Worm (Caenorhabditis elegans) whole organism, late embryonic: ENCODE results near the gene mrt-2.

Experiments used
- C08G9.2 ChIP-seq: sonication (generic microtip); optimal IDR thresholded peaks from 2 replicates; lab custom pipeline; 2016; ENCODE audit warnings: mild to moderate bottlenecking, missing genetic modification characterization, moderate library complexity, missing compliant biosample characterization
- T23F11.4 ChIP-seq: fragments of 200-800 bp; sonication (Bioruptor generic); optimal IDR thresholded peaks from 2 replicates; lab custom pipeline; 2018; ENCODE audit warnings: mild to moderate bottlenecking, missing genetic modification characterization, missing compliant biosample characterization
- Y22D7AL.16 ChIP-seq: sonication (generic microtip); optimal IDR thresholded peaks from 2 replicates; lab custom pipeline; 2016; ENCODE audit warnings: missing genetic modification characterization, missing compliant biosample characterization
- ama-1 ChIP-seq: fragments of 150-350 bp; optimal IDR thresholded peaks from 2 replicates; lab custom pipeline; 2014
- ceh-14 ChIP-seq: sonication (generic microtip); optimal IDR thresholded peaks from 2 replicates; lab custom pipeline; 2016; ENCODE audit warnings: missing genotype, missing genetic modification characterization, missing compliant biosample characterization
- ceh-19 ChIP-seq: fragments of 200-800 bp; sonication (Bioruptor generic); optimal IDR thresholded peaks from 2 replicates; lab custom pipeline; 2018; ENCODE audit warnings: mild to moderate bottlenecking, missing genetic modification characterization, missing compliant biosample characterization
- ceh-24 ChIP-seq: sonication (generic microtip); optimal IDR thresholded peaks from 2 replicates; lab custom pipeline; 2016; ENCODE audit warnings: mild to moderate bottlenecking, missing genetic modification characterization, missing compliant biosample characterization
- ceh-31 ChIP-seq: sonication (generic microtip); optimal IDR thresholded peaks from 2 replicates; lab custom pipeline; 2016; ENCODE audit warnings: missing genetic modification characterization, missing compliant biosample characterization
- ceh-34 ChIP-seq: sonication (generic microtip); optimal IDR thresholded peaks from 2 replicates; lab custom pipeline; 2016; ENCODE audit warnings: mild to moderate bottlenecking, missing genetic modification characterization, missing compliant biosample characterization
- ceh-6 ChIP-seq: fragments of 200-800 bp; sonication (Bioruptor generic); optimal IDR thresholded peaks from 2 replicates; lab custom pipeline; 2018; ENCODE audit warnings: mild to moderate bottlenecking, missing genetic modification characterization, missing compliant biosample characterization
- ceh-9 ChIP-seq: sonication (generic microtip); optimal IDR thresholded peaks from 2 replicates; lab custom pipeline; 2016; ENCODE audit warnings: mild to moderate bottlenecking, missing genetic modification characterization, inconsistent platforms, missing compliant biosample characterization
- dve-1 ChIP-seq: sonication (generic microtip); optimal IDR thresholded peaks from 2 replicates; lab custom pipeline; 2017; ENCODE audit warnings: antibody characterized with exemption, mild to moderate bottlenecking, missing genetic modification characterization, missing compliant biosample characterization
- elt-2 ChIP-seq: sonication (generic microtip); optimal IDR thresholded peaks from 2 replicates; lab custom pipeline; 2016; ENCODE audit warnings: missing genetic modification reagents, missing genetic modification characterization, missing compliant biosample characterization
- elt-4 ChIP-seq: sonication (generic microtip); optimal IDR thresholded peaks from 2 replicates; lab custom pipeline; 2016; ENCODE audit warnings: missing genetic modification characterization, missing compliant biosample characterization
- ets-4 ChIP-seq: sonication (generic microtip); optimal IDR thresholded peaks from 2 replicates; lab custom pipeline; 2016; ENCODE audit warnings: missing genetic modification characterization, missing compliant biosample characterization
- hlh-13 ChIP-seq: fragments of 200-800 bp; sonication (Bioruptor generic); optimal IDR thresholded peaks from 2 replicates; lab custom pipeline; 2018; ENCODE audit warnings: mild to moderate bottlenecking, missing genetic modification characterization, missing compliant biosample characterization
- hlh-15 ChIP-seq: sonication (generic microtip); optimal IDR thresholded peaks from 2 replicates; lab custom pipeline; 2016; ENCODE audit warnings: missing genetic modification characterization, missing compliant biosample characterization
- hlh-30 ChIP-seq: sonication (generic microtip); optimal IDR thresholded peaks from 2 replicates; lab custom pipeline; 2017; ENCODE audit warnings: antibody characterized with exemption, missing genetic modification characterization, missing compliant biosample characterization; ENCODE audit not compliant: insufficient read depth
- hlh-6 ChIP-seq: sonication (generic microtip); optimal IDR thresholded peaks from 2 replicates; lab custom pipeline; 2016; ENCODE audit warnings: missing genotype, missing genetic modification characterization, missing compliant biosample characterization
- hlh-8 ChIP-seq: sonication (generic microtip); optimal IDR thresholded peaks from 2 replicates; lab custom pipeline; 2016; ENCODE audit warnings: missing genotype, missing genetic modification characterization, missing compliant biosample characterization
- lim-6 ChIP-seq: sonication (generic microtip); optimal IDR thresholded peaks from 2 replicates; lab custom pipeline; 2016; ENCODE audit warnings: missing genetic modification characterization, missing compliant biosample characterization
- lin-11 ChIP-seq: fragments of 200-800 bp; sonication (Bioruptor generic); optimal IDR thresholded peaks from 2 replicates; lab custom pipeline; 2018; ENCODE audit warnings: mild to moderate bottlenecking, missing genetic modification characterization, missing compliant biosample characterization
- mec-3 ChIP-seq: sonication (generic microtip); optimal IDR thresholded peaks from 2 replicates; lab custom pipeline; 2016; ENCODE audit warnings: borderline replicate concordance, missing genetic modification characterization, missing compliant biosample characterization
- nhr-11 ChIP-seq: fragments of 150-350 bp; optimal IDR thresholded peaks from 2 replicates; lab custom pipeline; 2014; ENCODE audit warnings: missing biosample characterization, missing genetic modification characterization
- nhr-232 ChIP-seq: sonication (generic microtip); optimal IDR thresholded peaks from 2 replicates; lab custom pipeline; 2016; ENCODE audit warnings: missing genetic modification characterization, missing compliant biosample characterization
- odd-2 ChIP-seq: sonication (generic microtip); optimal IDR thresholded peaks from 2 replicates; lab custom pipeline; 2017; ENCODE audit warnings: antibody characterized with exemption, mild to moderate bottlenecking, missing genetic modification characterization, missing compliant biosample characterization
- pax-1 ChIP-seq: fragments of 150-350 bp; optimal IDR thresholded peaks from 2 replicates; lab custom pipeline; 2014; ENCODE audit warnings: missing biosample characterization, missing genetic modification characterization
- pha-2 ChIP-seq: sonication (generic microtip); optimal IDR thresholded peaks from 2 replicates; lab custom pipeline; 2017; ENCODE audit warnings: mild to moderate bottlenecking, missing genetic modification characterization, missing compliant biosample characterization
- pros-1 ChIP-seq: fragments of 150-350 bp; optimal IDR thresholded peaks from 2 replicates; lab custom pipeline; 2014; ENCODE audit warnings: missing biosample characterization, missing genetic modification reagents, missing genetic modification characterization
- ref-2 ChIP-seq: sonication (generic microtip); optimal IDR thresholded peaks from 2 replicates; lab custom pipeline; 2016; ENCODE audit warnings: missing genetic modification characterization, missing compliant biosample characterization
- rnt-1 ChIP-seq: sonication (generic microtip); optimal IDR thresholded peaks from 2 replicates; lab custom pipeline; 2016; ENCODE audit warnings: missing genetic modification characterization, missing compliant biosample characterization
- sdc-2 ChIP-seq: sonication (generic microtip); optimal IDR thresholded peaks from 2 replicates; lab custom pipeline; 2016; ENCODE audit warnings: missing genotype, missing genetic modification characterization, missing compliant biosample characterization
- sox-2 ChIP-seq: fragments of 200-800 bp; sonication (Bioruptor generic); IDR thresholded peaks from 2 replicates; pipeline ENCODE4 v1.3.6; 2022; ENCODE audit warnings: missing genetic modification reagents, missing genetic modification characterization, missing compliant biosample characterization
- sox-4 ChIP-seq: sonication (generic microtip); optimal IDR thresholded peaks from 2 replicates; lab custom pipeline; 2017; ENCODE audit warnings: mild to moderate bottlenecking, missing genetic modification characterization, inconsistent platforms, missing compliant biosample characterization
- tbx-2 ChIP-seq: sonication (generic microtip); optimal IDR thresholded peaks from 2 replicates; lab custom pipeline; 2016; ENCODE audit warnings: missing genetic modification characterization, missing compliant biosample characterization
- ttx-3 ChIP-seq: sonication (generic microtip); optimal IDR thresholded peaks from 2 replicates; lab custom pipeline; 2016; ENCODE audit warnings: missing genetic modification reagents, missing genetic modification characterization, missing compliant biosample characterization
- unc-3 ChIP-seq, 2 experiments: fragments of 200-800 bp in 1 of 2; sonication (Bioruptor generic) in 1 of 2; sonication (generic microtip) in 1 of 2; conservative IDR thresholded peaks in 1 of 2; optimal IDR thresholded peaks in 1 of 2; 2 replicates each; pipeline versions ENCODE4 v1.3.6 to Lab custom; 2016 to 2022; ENCODE audit warnings: missing compliant biosample characterization in 2 of 2, missing genetic modification characterization in 2 of 2, missing genetic modification reagents in 1 of 2
- unc-55 ChIP-seq: sonication (generic microtip); optimal IDR thresholded peaks from 2 replicates; lab custom pipeline; 2017; ENCODE audit warnings: missing biosample characterization, missing genetic modification reagents, missing genetic modification characterization
- ztf-16 ChIP-seq: sonication (generic microtip); optimal IDR thresholded peaks from 2 replicates; lab custom pipeline; 2017; ENCODE audit warnings: missing genetic modification characterization, missing compliant biosample characterization

mrt-2 gene

ce11 chrIII:11726590-11726989 is 20.0 kb upstream of the mrt-2 start, which contains the start of gene Y41C4A.12:
Gene Y41C4A.12, minus strand, starts transcription at chrIII:11726690.
- TF ChIP-seq ttx-3 = no peak
- no peak for TF ChIP-seq sox-2 (GFP tag; lab: Robert Waterston, UW)
- TF ChIP-seq odd-2 (tag; lab: Kevin White, UChicago) = no peak
- TF ChIP-seq ztf-16 (tag; lab: Kevin White, UChicago) = no peak
- TF ChIP-seq hlh-8 (tag; lab: Kevin White, UChicago) = no peak
- TF ChIP-seq rnt-1 (tag; lab: Kevin White, UChicago) = no peak

ce11 chrIII:11727010-11727409 is 19.6 kb upstream of the mrt-2 start:
- TF ChIP-seq pha-2 (tag; lab: Kevin White, UChicago) (no peak), sdc-2 (no peak), unc-3 (GFP tag; conservative IDR thresholded peaks at IDR 0.05; lab: Robert Waterston, UW) (no peak), unc-3 (tag; optimal IDR thresholded peaks at IDR 0.05; lab: Kevin White, UChicago) (no peak), hlh-8 (tag; lab: Kevin White, UChicago) (no peak), elt-2 (peak; percentile 80), T23F11.4 (GFP tag; lab: Kevin White, UChicago) (no peak)

- TF ChIP-seq ceh-9 (no peak), C08G9.2 (tag; lab: Kevin White, UChicago) (no peak), unc-3 (GFP tag; conservative IDR thresholded peaks at IDR 0.05; lab: Robert Waterston, UW) (no peak), unc-3 (tag; optimal IDR thresholded peaks at IDR 0.05; lab: Kevin White, UChicago) (no peak), hlh-15 (tag; lab: Kevin White, UChicago) (no peak), nhr-232 (tag; lab: Kevin White, UChicago) (no peak), Y22D7AL.16 (no peak), ref-2 (tag; lab: Kevin White, UChicago) (no peak), T23F11.4 (GFP tag; lab: Kevin White, UChicago) (no peak), ceh-24 (no peak), hlh-8 (tag; lab: Kevin White, UChicago) (no peak), ets-4 (tag; lab: Kevin White, UChicago) (no peak), odd-2 (tag; lab: Kevin White, UChicago) (no peak), elt-2 (no peak), mec-3 (no peak), pha-2 (tag; lab: Kevin White, UChicago) (no peak), elt-4 (tag; lab: Kevin White, UChicago) (no peak)
Measured at ce11 chrIII:11730312-11730711, 16.3 kb upstream of the mrt-2 start, which contains the start of gene Y41C4A.18. Gene Y41C4A.18, plus strand, starts transcription at chrIII:11730612.

ce11 chrIII:11730850-11731249 is 15.7 kb upstream of the mrt-2 start:
- TF ChIP-seq unc-55 (GFP tag; lab: Kevin White, UChicago) (no peak), hlh-13 (no peak), hlh-6 (no peak), nhr-11 (tag; lab: Kevin White, UChicago) (no peak)

ce11 chrIII:11731491-11731890 is 15.1 kb upstream of the mrt-2 start:
- no peak for TF ChIP-seq lin-11 (tag; lab: Kevin White, UChicago)
- no peak for TF ChIP-seq ceh-31 (tag; lab: Kevin White, UChicago)
- no peak for TF ChIP-seq tbx-2 (tag; lab: Kevin White, UChicago)
- TF ChIP-seq mec-3 = no peak
- TF ChIP-seq pax-1 (tag; lab: Kevin White, UChicago) = no peak
- no peak for TF ChIP-seq ceh-24
- no peak for TF ChIP-seq sox-4
- no peak for TF ChIP-seq dve-1
- no peak for TF ChIP-seq lim-6

ce11 chrIII:11732056-11732455 is 14.5 kb upstream of the mrt-2 start, which contains the start of gene Y41C4A.21:
Gene Y41C4A.21, plus strand, starts transcription at chrIII:11732356.
- TF ChIP-seq ceh-31 (tag; lab: Kevin White, UChicago) = no peak
- no peak for TF ChIP-seq ceh-6 (GFP tag; lab: Kevin White, UChicago)
- TF ChIP-seq hlh-8 (tag; lab: Kevin White, UChicago) = no peak
- TF ChIP-seq Y22D7AL.16 = no peak
- no peak for TF ChIP-seq ceh-14
- no peak for TF ChIP-seq pros-1 (tag; lab: Kevin White, UChicago)
- no peak for TF ChIP-seq hlh-15 (tag; lab: Kevin White, UChicago)
- TF ChIP-seq hlh-30 = no peak
- no peak for TF ChIP-seq hlh-6
- no peak for TF ChIP-seq ama-1 (lab: Kevin White, UChicago)
- no peak for TF ChIP-seq ceh-34 (tag; lab: Kevin White, UChicago)
- TF ChIP-seq ceh-19 (GFP tag; lab: Kevin White, UChicago) = no peak
- no peak for TF ChIP-seq unc-3 (GFP tag; conservative IDR thresholded peaks at IDR 0.05; lab: Robert Waterston, UW)
- no peak for TF ChIP-seq unc-3 (tag; optimal IDR thresholded peaks at IDR 0.05; lab: Kevin White, UChicago)
- no peak for TF ChIP-seq C08G9.2 (tag; lab: Kevin White, UChicago)
